Worm (Caenorhabditis elegans) whole organism, young adult: Measurements from ENCODE around the gene flp-25.

ENCODE experiments used
- F23B12.7 ChIP-seq: sonication (generic microtip); optimal IDR thresholded peaks from 2 replicates; lab custom pipeline; 2017; ENCODE audit warnings: missing genetic modification characterization, mild to moderate bottlenecking, missing compliant biosample characterization, antibody characterized with exemption, moderate library complexity; ENCODE audit not compliant: insufficient read depth
- F39B2.1 ChIP-seq: fragments of 200-800 bp; sonication (Bioruptor generic); IDR thresholded peaks from 2 replicates; pipeline ENCODE4 v1.3.6; 2022; ENCODE audit warnings: missing genetic modification reagents, missing genetic modification characterization, missing compliant biosample characterization
- F52B5.7 ChIP-seq: sonication (generic microtip); optimal IDR thresholded peaks from 2 replicates; lab custom pipeline; 2016; ENCODE audit warnings: mild to moderate bottlenecking, missing genetic modification characterization, missing compliant biosample characterization
- K11D2.4 ChIP-seq: fragments of 200-800 bp; sonication (Bioruptor generic); IDR thresholded peaks from 2 replicates; pipeline ENCODE4 v1.3.6; 2022; ENCODE audit warnings: missing genetic modification reagents, missing genetic modification characterization, missing compliant biosample characterization
- K12H6.12 ChIP-seq: fragments of 200-800 bp; sonication (Bioruptor generic); optimal IDR thresholded peaks from 2 replicates; lab custom pipeline; 2018; ENCODE audit warnings: mild to moderate bottlenecking, missing genetic modification characterization, missing compliant biosample characterization
- ZK185.1 ChIP-seq: sonication (generic microtip); optimal IDR thresholded peaks from 2 replicates; lab custom pipeline; 2016; ENCODE audit warnings: mild to moderate bottlenecking, missing genetic modification characterization, missing compliant biosample characterization; ENCODE audit not compliant: poor library complexity, severe bottlenecking
- aptf-2 ChIP-seq: fragments of 200-800 bp; sonication (Bioruptor generic); conservative IDR thresholded peaks from 2 replicates; pipeline ENCODE4 v1.3.6; 2022; ENCODE audit warnings: missing genetic modification reagents, missing genetic modification characterization, missing compliant biosample characterization
- ceh-40 ChIP-seq: fragments of 200-800 bp; sonication (Bioruptor generic); IDR thresholded peaks from 2 replicates; pipeline ENCODE4 v1.3.6; 2022; ENCODE audit warnings: missing genetic modification characterization, missing compliant biosample characterization
- ceh-58 ChIP-seq: fragments of 200-800 bp; sonication (Bioruptor generic); IDR thresholded peaks from 2 replicates; pipeline ENCODE4 v1.3.6; 2022; ENCODE audit warnings: missing genetic modification characterization, missing compliant biosample characterization
- dpff-1 ChIP-seq: sonication (generic microtip); optimal IDR thresholded peaks from 2 replicates; lab custom pipeline; 2017; ENCODE audit warnings: mild to moderate bottlenecking, missing genetic modification characterization, missing compliant biosample characterization
- gei-17 ChIP-seq: fragments of 200-800 bp; sonication (Bioruptor generic); optimal IDR thresholded peaks from 2 replicates; lab custom pipeline; 2018; ENCODE audit warnings: mild to moderate bottlenecking, missing genetic modification characterization, missing compliant biosample characterization
- hlh-12 ChIP-seq: sonication (generic microtip); optimal IDR thresholded peaks from 2 replicates; lab custom pipeline; 2016; ENCODE audit warnings: missing genetic modification characterization, missing compliant biosample characterization
- hlh-26 ChIP-seq: fragments of 200-800 bp; sonication (Bioruptor generic); conservative IDR thresholded peaks from 2 replicates; pipeline ENCODE4 v1.3.6; 2022; ENCODE audit warnings: missing genetic modification reagents, missing genetic modification characterization, missing compliant biosample characterization
- hmg-1.2 ChIP-seq: fragments of 200-800 bp; sonication (Bioruptor generic); IDR thresholded peaks from 2 replicates; pipeline ENCODE4 v1.3.6; 2022; ENCODE audit warnings: missing genetic modification reagents, missing genetic modification characterization, missing compliant biosample characterization
- lag-1 ChIP-seq: fragments of 200-800 bp; sonication (Bioruptor generic); IDR thresholded peaks from 2 replicates; pipeline ENCODE4 v1.3.6; 2022; ENCODE audit warnings: missing genetic modification reagents, missing genetic modification characterization, missing compliant biosample characterization
- lin-54 ChIP-seq: fragments of 200-800 bp; sonication (Bioruptor generic); optimal IDR thresholded peaks from 2 replicates; lab custom pipeline; 2018; ENCODE audit warnings: mild to moderate bottlenecking, missing genetic modification characterization, missing compliant biosample characterization
- madf-10 ChIP-seq: sonication (generic microtip); optimal IDR thresholded peaks from 2 replicates; lab custom pipeline; 2016; ENCODE audit warnings: mild to moderate bottlenecking, missing genetic modification characterization, missing compliant biosample characterization
- madf-3 ChIP-seq: fragments of 200-800 bp; sonication (Bioruptor generic); IDR thresholded peaks from 2 replicates; pipeline ENCODE4 v1.3.6; 2022; ENCODE audit warnings: missing genetic modification reagents, missing genetic modification characterization, missing compliant biosample characterization
- madf-6 ChIP-seq: fragments of 200-800 bp; sonication (Bioruptor generic); IDR thresholded peaks from 2 replicates; pipeline ENCODE4 v1.3.6; 2022; ENCODE audit warnings: missing genetic modification reagents, missing genetic modification characterization, missing compliant biosample characterization
- nfya-1 ChIP-seq: sonication (generic microtip); optimal IDR thresholded peaks from 2 replicates; lab custom pipeline; 2017; ENCODE audit warnings: antibody characterized with exemption, missing compliant biosample characterization, missing genetic modification characterization, borderline replicate concordance; ENCODE audit not compliant: insufficient read depth
- nfyb-1 ChIP-seq: fragments of 200-800 bp; sonication (Bioruptor generic); IDR thresholded peaks from 2 replicates; pipeline ENCODE4 v1.3.6; 2022; ENCODE audit warnings: missing genetic modification reagents, missing genetic modification characterization, missing compliant biosample characterization
- rcor-1 ChIP-seq: fragments of 200-800 bp; sonication (Bioruptor generic); IDR thresholded peaks from 2 replicates; pipeline ENCODE4 v1.3.6; 2022; ENCODE audit warnings: missing genetic modification reagents, missing genetic modification characterization, missing compliant biosample characterization
- rpc-1 ChIP-seq, 2 experiments: fragments of 150-350 bp in 1 of 2; sonication (generic microtip) in 1 of 2; optimal IDR thresholded peaks; 2 replicates each; lab custom pipeline; 2014 to 2018; ENCODE audit warnings: missing biosample characterization in 1 of 2, missing genetic modification characterization in 1 of 2, missing genetic modification reagents in 1 of 2, missing genotype in 1 of 2
- sea-2 ChIP-seq: fragments of 200-800 bp; sonication (Bioruptor generic); IDR thresholded peaks from 2 replicates; pipeline ENCODE4 v1.3.6; 2022; ENCODE audit warnings: missing genetic modification characterization, missing compliant biosample characterization
- snpc-4 ChIP-seq, 5 experiments: fragments of 150-350 bp in 1 of 5; sonication (generic microtip) in 4 of 5; optimal IDR thresholded peaks; 2 replicates each; lab custom pipeline; 2014 to 2018; ENCODE audit warnings: missing genetic modification characterization in 5 of 5, missing biosample characterization in 3 of 5, antibody characterized with exemption in 2 of 5, mild to moderate bottlenecking in 2 of 5, missing compliant biosample characterization in 2 of 5, missing genotype in 2 of 5, moderate library complexity in 2 of 5, missing genetic modification reagents in 1 of 5
- tbp1 ChIP-seq: fragments of 200-800 bp; sonication (Bioruptor generic); optimal IDR thresholded peaks from 2 replicates; lab custom pipeline; 2018; ENCODE audit warnings: mild to moderate bottlenecking, missing genetic modification characterization, missing compliant biosample characterization
- tlf-1 ChIP-seq: fragments of 200-800 bp; sonication (Bioruptor generic); optimal IDR thresholded peaks from 2 replicates; lab custom pipeline; 2018; ENCODE audit warnings: mild to moderate bottlenecking, missing genetic modification characterization, missing compliant biosample characterization
- zfh-2 ChIP-seq: fragments of 200-800 bp; sonication (Bioruptor generic); conservative IDR thresholded peaks from 2 replicates; pipeline ENCODE4 v1.3.6; 2022; ENCODE audit warnings: missing genetic modification reagents, missing genetic modification characterization, missing compliant biosample characterization
- ztf-26 ChIP-seq: sonication (generic microtip); optimal IDR thresholded peaks from 2 replicates; lab custom pipeline; 2017; ENCODE audit warnings: missing genetic modification characterization, missing compliant biosample characterization
- ztf-28 ChIP-seq: fragments of 200-800 bp; sonication (Bioruptor generic); IDR thresholded peaks from 2 replicates; pipeline ENCODE4 v1.3.6; 2022; ENCODE audit warnings: missing genetic modification reagents, missing genetic modification characterization, missing compliant biosample characterization

flp-25 gene

DNA sequence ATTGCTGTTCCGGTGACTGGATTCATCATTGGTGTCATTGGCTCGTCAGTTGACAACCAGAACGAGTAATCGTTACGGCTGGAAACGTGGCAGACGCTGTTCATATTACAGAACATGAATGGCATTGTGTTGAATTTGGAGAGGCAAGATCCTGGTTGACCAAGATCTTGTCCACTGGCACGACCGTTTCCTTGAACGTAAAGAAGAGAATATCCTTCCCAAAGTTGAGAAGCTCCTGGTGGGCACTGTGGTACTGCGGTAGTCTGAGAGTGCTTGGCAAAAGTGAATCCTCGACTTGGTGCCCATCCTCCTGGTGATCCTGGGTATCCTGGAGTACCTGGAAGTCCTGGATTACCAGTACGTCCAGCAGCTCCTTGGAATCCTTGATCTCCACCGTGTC lies 23.4 kb upstream of the flp-25 start:
- no peak for TF ChIP-seq rpc-1 (optimal IDR thresholded peaks at IDR 0.05; lab: Kevin White, UChicago)
- TF ChIP-seq rpc-1 (tag; optimal IDR thresholded peaks at IDR 0.05; lab: Kevin White, UChicago): no peak
- TF ChIP-seq K12H6.12 (tag; lab: Kevin White, UChicago): no peak
- no peak for TF ChIP-seq K11D2.4 (GFP tag; lab: Robert Waterston, UW)
- TF ChIP-seq dpff-1: no peak
- no peak for TF ChIP-seq ZK185.1 (tag; lab: Kevin White, UChicago)
- TF ChIP-seq ceh-40 (GFP tag; lab: Robert Waterston, UW): no peak

DNA sequence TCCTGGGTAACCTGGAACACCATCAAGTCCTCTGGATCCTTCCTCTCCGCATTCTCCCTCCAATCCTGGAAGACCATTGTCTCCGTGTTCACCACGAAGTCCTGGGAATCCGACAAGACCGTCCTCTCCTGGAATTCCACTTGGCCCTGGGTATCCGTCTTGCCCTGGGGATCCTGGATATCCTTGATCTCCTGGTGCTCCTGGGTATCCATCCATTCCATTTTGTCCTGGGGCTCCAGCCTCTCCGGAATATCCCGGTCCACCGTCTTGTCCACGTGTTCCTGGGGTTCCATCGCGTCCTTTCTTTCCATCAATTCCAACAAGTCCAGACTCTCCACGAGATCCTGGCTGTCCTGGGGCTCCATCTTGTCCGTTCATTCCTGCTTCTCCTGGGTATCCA lies 21.3 kb upstream of the flp-25 start:
- TF ChIP-seq F52B5.7 (tag; lab: Kevin White, UChicago) (no peak), zfh-2 (peak; percentile 29; the same call in 1 of the 2 replicates), rpc-1 (optimal IDR thresholded peaks at IDR 0.05; lab: Kevin White, UChicago) (no peak), rpc-1 (tag; optimal IDR thresholded peaks at IDR 0.05; lab: Kevin White, UChicago) (no peak), sea-2 (GFP tag; lab: Robert Waterston, UW) (no peak), lin-54 (GFP tag; lab: Kevin White, UChicago) (no peak), ceh-40 (GFP tag; lab: Robert Waterston, UW) (no peak), madf-3 (GFP tag; lab: Robert Waterston, UW) (no peak)

DNA sequence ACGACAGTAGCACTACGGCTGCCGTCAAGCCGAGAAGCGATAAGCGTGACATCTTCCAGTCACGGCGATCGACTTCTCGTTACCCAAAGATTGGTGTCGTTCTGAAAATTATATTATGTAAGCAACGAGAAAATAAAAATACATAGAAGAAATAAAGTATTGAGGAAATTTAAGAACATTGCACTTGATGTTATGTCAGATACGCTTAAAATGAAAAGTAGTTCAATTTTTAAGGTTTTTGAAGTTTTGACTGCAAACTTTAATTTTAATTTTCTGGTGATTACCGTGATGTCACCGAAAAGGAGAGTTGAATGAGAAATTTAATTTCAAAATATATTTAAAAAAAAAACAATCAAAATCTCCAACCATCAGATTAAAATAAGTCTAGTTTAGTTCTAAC lies 17.0 kb upstream of the flp-25 start, which contains the start of gene emb-9:
emb-9 (minus strand) TSS at position 101 of the 400 bp plus-strand sequence.
- TF ChIP-seq ztf-26 (tag; lab: Kevin White, UChicago): no peak
- TF ChIP-seq rcor-1 (GFP tag; lab: Robert Waterston, UW): no peak
- no peak for TF ChIP-seq nfyb-1
- no peak for TF ChIP-seq F23B12.7 (tag; lab: Kevin White, UChicago)
- no peak for TF ChIP-seq F39B2.1
- no peak for TF ChIP-seq hlh-26
- TF ChIP-seq lag-1 (GFP tag; lab: Robert Waterston, UW): no peak
- no peak for TF ChIP-seq hlh-12 (tag; lab: Kevin White, UChicago)
- TF ChIP-seq madf-10 (tag; lab: Kevin White, UChicago): no peak
- TF ChIP-seq madf-6 (GFP tag; lab: Robert Waterston, UW): no peak
- no peak for TF ChIP-seq gei-17 (GFP tag; lab: Kevin White, UChicago)
- no peak for TF ChIP-seq aptf-2
- no peak for TF ChIP-seq ztf-28 (GFP tag; lab: Robert Waterston, UW)
- TF ChIP-seq tbp1: no peak
- TF ChIP-seq ceh-58: no peak

DNA sequence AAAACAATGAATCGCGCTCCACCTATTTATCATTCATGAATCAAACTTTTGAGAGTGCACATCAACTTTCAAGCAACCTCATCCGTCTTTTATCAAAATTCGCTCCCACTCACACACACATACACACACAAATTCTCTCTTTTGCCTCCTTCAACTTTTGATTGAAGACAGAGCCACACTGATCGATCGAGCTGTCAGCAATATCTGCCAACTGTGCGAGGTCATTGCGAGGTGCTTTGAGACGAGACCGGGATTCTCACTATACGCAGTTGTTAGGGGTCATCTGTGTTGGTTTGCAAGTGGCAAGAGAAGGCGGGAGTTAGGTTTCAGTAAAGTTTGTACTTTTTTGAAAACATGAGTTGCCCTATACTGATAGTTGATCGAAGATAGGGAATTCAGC lies 15.2 kb upstream of the flp-25 start:
- no peak for TF ChIP-seq snpc-4 (GFP tag; optimal IDR thresholded peaks at IDR 0.05; lab: Kevin White, UChicago)
- no peak for TF ChIP-seq snpc-4 (tag; optimal IDR thresholded peaks at IDR 0.05; lab: Kevin White, UChicago)

DNA sequence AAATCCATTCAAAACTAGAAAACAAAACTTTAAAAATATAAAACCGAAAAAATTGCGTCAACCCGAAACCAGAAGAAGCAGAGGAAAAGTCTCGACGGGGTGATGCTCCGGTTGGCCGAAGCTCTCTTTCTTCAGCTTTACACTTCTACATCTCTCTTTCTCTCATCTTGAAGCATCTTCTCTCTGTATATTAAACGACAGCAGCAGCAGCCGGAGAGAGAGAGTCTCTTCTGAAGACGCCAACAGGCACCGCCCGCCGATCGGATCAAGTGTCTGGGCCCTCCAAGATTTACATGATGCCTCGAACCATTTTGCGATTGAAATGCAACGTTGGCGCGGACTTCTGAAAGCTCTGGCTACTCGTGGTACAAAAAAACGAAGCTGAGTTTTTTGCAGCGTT lies 14.6 kb upstream of the flp-25 start:
- TF ChIP-seq zfh-2: 0 out of 2 replicates have a peak, but pooled peaks have one; percentile 48
- no peak for TF ChIP-seq nfya-1 (tag; lab: Kevin White, UChicago)

DNA sequence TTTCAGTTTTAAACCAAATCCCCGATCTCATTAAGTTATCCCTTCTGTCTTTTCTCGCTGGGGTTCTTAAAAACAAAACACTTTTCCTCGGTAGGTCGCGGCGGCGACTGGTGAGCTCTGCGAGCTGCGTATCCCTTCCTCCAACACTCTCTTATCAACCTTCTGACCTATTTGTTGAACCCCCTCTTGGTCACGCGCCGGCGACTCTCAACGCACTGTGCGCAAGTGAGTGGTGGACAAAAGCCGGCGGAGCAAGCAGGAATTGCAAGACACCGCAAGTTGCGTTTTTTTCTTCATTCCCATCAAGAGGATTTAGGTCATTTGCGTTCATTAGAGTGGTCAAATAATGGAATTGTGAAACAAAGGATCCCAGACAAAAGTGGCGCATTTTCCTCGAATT lies 7.5 kb upstream of the flp-25 start:
- TF ChIP-seq zfh-2 (peak; percentile 71), tlf-1 (GFP tag; lab: Kevin White, UChicago) (no peak), hmg-1.2 (GFP tag; lab: Robert Waterston, UW) (peak; percentile 46; the same call in 1 of the 2 replicates)
